Worm (Caenorhabditis elegans) whole organism, L2 larva: ENCODE results near the gene mrpl-37.

Source experiments
- C34F6.9 ChIP-seq: fragments of 150-350 bp; optimal IDR thresholded peaks from 2 replicates; lab custom pipeline; 2014; ENCODE audit warnings: missing biosample characterization, missing genetic modification characterization
- Y55F3AM.14 ChIP-seq: fragments of 200-800 bp; sonication (Bioruptor generic); optimal IDR thresholded peaks from 2 replicates; lab custom pipeline; 2018; ENCODE audit warnings: mild to moderate bottlenecking, missing genetic modification characterization, missing compliant biosample characterization
- ceh-82 ChIP-seq: fragments of 150-350 bp; optimal IDR thresholded peaks from 2 replicates; lab custom pipeline; 2014; ENCODE audit warnings: missing biosample characterization, missing genetic modification characterization
- mdl-1 ChIP-seq, 2 experiments: fragments of 150-350 bp in 1 of 2; sonication (generic microtip) in 1 of 2; optimal IDR thresholded peaks; 2 replicates each; lab custom pipeline; 2017; ENCODE audit warnings: missing biosample characterization in 2 of 2, missing genetic modification characterization in 2 of 2
- nhr-11 ChIP-seq: fragments of 150-350 bp; optimal IDR thresholded peaks from 2 replicates; lab custom pipeline; 2014; ENCODE audit warnings: missing biosample characterization, missing genetic modification characterization
- nhr-23 ChIP-seq: fragments of 150-350 bp; optimal IDR thresholded peaks from 2 replicates; lab custom pipeline; 2014; ENCODE audit warnings: missing biosample characterization, missing genetic modification reagents, missing genetic modification characterization
- snpc-4 ChIP-seq: fragments of 150-350 bp; optimal IDR thresholded peaks from 2 replicates; lab custom pipeline; 2014; ENCODE audit warnings: missing biosample characterization, missing genetic modification characterization
- ztf-11 ChIP-seq: sonication (generic microtip); optimal IDR thresholded peaks from 2 replicates; lab custom pipeline; 2017; ENCODE audit warnings: missing biosample characterization, missing genetic modification characterization
- ztf-4 ChIP-seq: fragments of 150-350 bp; optimal IDR thresholded peaks from 2 replicates; lab custom pipeline; 2014; ENCODE audit warnings: missing biosample characterization, missing genetic modification characterization

ce11 chrII:13596505-13596977 lies 21.7 kb upstream of the mrpl-37 start, which contains the start of the genes fbxc-23 and csc-1:
- TF ChIP-seq ceh-82 (no peak), ztf-11 (tag; lab: Kevin White, UChicago) (no peak), ztf-4 (tag; lab: Kevin White, UChicago) (no peak), Y55F3AM.14 (GFP tag; lab: Kevin White, UChicago) (no peak), snpc-4 (peak; percentile 62), mdl-1 (tag; optimal IDR thresholded peaks at IDR 0.05; lab: Kevin White, UChicago) (no peak), nhr-23 (no peak), C34F6.9 (tag; lab: Kevin White, UChicago) (peak; percentile 70), nhr-11 (tag; lab: Kevin White, UChicago) (no peak)
